Worm (Caenorhabditis elegans): Measurements from ENCODE around the gene sre-35.

The sre-35 gene

ce11 chrII:12417514-12417913 lies 35.1 kb downstream of the sre-35 start, which contains the start of gene sre-27:
TSS of gene sre-27 (minus strand) at chrII:12417614.
- no peak for TF ChIP-seq pax-1 (tag; optimal IDR thresholded peaks at IDR 0.05)
- TF ChIP-seq ceh-30 (tag; optimal IDR thresholded peaks at IDR 0.05), result no peak
- no peak for TF ChIP-seq rnt-1 (tag; optimal IDR thresholded peaks at IDR 0.05)
- TF ChIP-seq C38D4.7 (GFP tag; optimal IDR thresholded peaks at IDR 0.05), result no peak
- TF ChIP-seq unc-42 (tag; optimal IDR thresholded peaks at IDR 0.05), result no peak
- TF ChIP-seq gmeb-2 (tag; optimal IDR thresholded peaks at IDR 0.05), result no peak
- TF ChIP-seq fkh-6 (tag; optimal IDR thresholded peaks at IDR 0.05), result no peak
- no peak for TF ChIP-seq pat-9 (tag; optimal IDR thresholded peaks at IDR 0.05)
- no peak for TF ChIP-seq dmd-4 (tag; optimal IDR thresholded peaks at IDR 0.05; ENCODE audit: borderline replicate concordance)
- TF ChIP-seq ceh-48 (tag; optimal IDR thresholded peaks at IDR 0.05), result no peak
- TF ChIP-seq elt-4 (tag; optimal IDR thresholded peaks at IDR 0.05), result no peak
- TF ChIP-seq zip-5 (tag; optimal IDR thresholded peaks at IDR 0.05), result no peak

DNA sequence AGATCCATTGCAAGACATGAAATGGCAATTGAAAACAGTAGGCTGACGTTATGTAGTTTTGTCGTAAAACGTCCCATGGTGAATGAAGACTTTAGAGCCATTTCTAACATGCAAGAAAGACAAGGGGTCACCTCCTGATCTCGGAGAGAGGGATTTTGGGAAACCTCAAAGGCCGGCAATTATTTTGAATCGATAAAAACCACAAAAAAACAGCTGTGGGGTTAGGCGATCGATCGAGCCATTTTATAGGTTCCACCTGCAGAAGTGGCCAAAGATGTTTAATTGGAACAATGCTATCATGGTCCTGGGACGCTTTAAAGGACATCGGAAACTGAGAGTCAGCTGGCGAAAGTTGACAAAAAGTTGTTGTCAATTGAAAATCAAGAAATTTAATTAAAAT lies 37.8 kb downstream of the sre-35 start, which contains the start of gene Y57A10C.11:
Gene Y57A10C.11 (minus strand): TSS at position 101 of the 400 bp plus-strand sequence.
- TF ChIP-seq pha-4 (tag; optimal IDR thresholded peaks at IDR 0.05) (no peak), mec-3 (tag; optimal IDR thresholded peaks at IDR 0.05; ENCODE audit: borderline replicate concordance) (no peak), sdc-2 (tag; optimal IDR thresholded peaks at IDR 0.05) (no peak), ztf-16 (tag; optimal IDR thresholded peaks at IDR 0.05) (no peak), C38D4.7 (GFP tag; optimal IDR thresholded peaks at IDR 0.05) (no peak), ref-2 (tag; optimal IDR thresholded peaks at IDR 0.05) (no peak), che-1 (tag; optimal IDR thresholded peaks at IDR 0.05) (no peak), C08G9.2 (tag; optimal IDR thresholded peaks at IDR 0.05) (no peak), hlh-30 (tag; optimal IDR thresholded peaks at IDR 0.05; ENCODE audit: insufficient read depth) (no peak), ceh-22 (tag; optimal IDR thresholded peaks at IDR 0.05) (no peak), elt-2 (tag; optimal IDR thresholded peaks at IDR 0.05) (no peak), pros-1 (tag; optimal IDR thresholded peaks at IDR 0.05) (no peak), elt-4 (tag; optimal IDR thresholded peaks at IDR 0.05) (no peak), ttx-3 (tag; optimal IDR thresholded peaks at IDR 0.05) (no peak), dve-1 (tag; optimal IDR thresholded peaks at IDR 0.05) (no peak), T23F11.4 (GFP tag; optimal IDR thresholded peaks at IDR 0.05) (no peak), tbx-7 (tag; optimal IDR thresholded peaks at IDR 0.05) (no peak)

ce11 chrII:12412417-12412816 lies 40.2 kb downstream of the sre-35 start, which contains the start of gene Y57A10C.1:
TSS of gene Y57A10C.1 (minus strand) at chrII:12412517.
- TF ChIP-seq hlh-15 (tag; optimal IDR thresholded peaks at IDR 0.05) (no peak), unc-55 (GFP tag; optimal IDR thresholded peaks at IDR 0.05) (no peak), T23F11.4 (GFP tag; optimal IDR thresholded peaks at IDR 0.05) (no peak), dmd-4 (tag; optimal IDR thresholded peaks at IDR 0.05; ENCODE audit: borderline replicate concordance) (no peak), unc-42 (tag; optimal IDR thresholded peaks at IDR 0.05) (no peak), ceh-19 (GFP tag; optimal IDR thresholded peaks at IDR 0.05) (no peak), pat-9 (tag; optimal IDR thresholded peaks at IDR 0.05) (no peak), nhr-232 (tag; optimal IDR thresholded peaks at IDR 0.05) (no peak), ceh-48 (tag; optimal IDR thresholded peaks at IDR 0.05) (no peak), F13H6.1 (tag; optimal IDR thresholded peaks at IDR 0.05) (no peak)

ce11 chrII:12410107-12410506 lies 42.5 kb downstream of the sre-35 start, which contains the start of gene F57G9.3:
TSS of gene F57G9.3 (minus strand) at chrII:12410207.
- no peak for TF ChIP-seq rnt-1 (tag; optimal IDR thresholded peaks at IDR 0.05)
- no peak for TF ChIP-seq C38D4.7 (GFP tag; optimal IDR thresholded peaks at IDR 0.05)
- no peak for TF ChIP-seq hlh-8 (tag; optimal IDR thresholded peaks at IDR 0.05)
- no peak for TF ChIP-seq hlh-15 (tag; optimal IDR thresholded peaks at IDR 0.05)
- no peak for TF ChIP-seq unc-42 (tag; optimal IDR thresholded peaks at IDR 0.05)
- TF ChIP-seq npax-4 (tag; optimal IDR thresholded peaks at IDR 0.05), result no peak
- no peak for TF ChIP-seq ceh-19 (GFP tag; optimal IDR thresholded peaks at IDR 0.05)
- TF ChIP-seq pha-2 (tag; optimal IDR thresholded peaks at IDR 0.05), result no peak
- no peak for TF ChIP-seq sox-4 (tag; optimal IDR thresholded peaks at IDR 0.05)
- TF ChIP-seq ceh-48 (tag; optimal IDR thresholded peaks at IDR 0.05), result no peak
- TF ChIP-seq lim-6 (tag; optimal IDR thresholded peaks at IDR 0.05), result no peak
- TF ChIP-seq pha-4 (tag; optimal IDR thresholded peaks at IDR 0.05), result no peak
- TF ChIP-seq tbx-2 (tag; optimal IDR thresholded peaks at IDR 0.05), result no peak
